Worm (Caenorhabditis elegans) whole organism, L4 larva: ENCODE measurements around the gene sel-15.

ENCODE experiments used
- F49E8.2 ChIP-seq: sonication (generic microtip); optimal IDR thresholded peaks from 2 replicates; lab custom pipeline; 2016; ENCODE audit warnings: missing compliant biosample characterization, mild to moderate bottlenecking, missing genetic modification characterization, borderline replicate concordance
- gei-8 ChIP-seq: fragments of 200-800 bp; sonication (Bioruptor generic); optimal IDR thresholded peaks from 2 replicates; lab custom pipeline; 2018; ENCODE audit warnings: mild to moderate bottlenecking, missing genetic modification characterization, missing compliant biosample characterization
- lim-7 ChIP-seq: fragments of 200-800 bp; sonication (Bioruptor generic); IDR thresholded peaks from 2 replicates; pipeline ENCODE4 v1.3.6; 2022; ENCODE audit warnings: missing genetic modification characterization, missing compliant biosample characterization
- lin-13 ChIP-seq: fragments of 150-350 bp; optimal IDR thresholded peaks from 2 replicates; lab custom pipeline; 2014; ENCODE audit warnings: missing biosample characterization, missing genetic modification reagents, missing genetic modification characterization
- lin-29 ChIP-seq: fragments of 200-800 bp; sonication (Bioruptor generic); IDR thresholded peaks from 2 replicates; pipeline ENCODE4 v1.3.6; 2022; ENCODE audit warnings: missing genetic modification reagents, missing genetic modification characterization, missing compliant biosample characterization
- lin-38 ChIP-seq: fragments of 200-800 bp; sonication (Bioruptor generic); IDR thresholded peaks from 2 replicates; pipeline ENCODE4 v1.3.6; 2022; ENCODE audit warnings: missing genetic modification reagents, missing genetic modification characterization, missing compliant biosample characterization
- mxl-3 ChIP-seq: fragments of 200-800 bp; sonication (Bioruptor generic); optimal IDR thresholded peaks from 2 replicates; lab custom pipeline; 2018; ENCODE audit warnings: mild to moderate bottlenecking, missing genetic modification characterization, missing compliant biosample characterization
- nhr-237 ChIP-seq: sonication (generic microtip); optimal IDR thresholded peaks from 2 replicates; lab custom pipeline; 2017; ENCODE audit warnings: missing biosample characterization, missing genetic modification characterization
- nhr-48 ChIP-seq: sonication (generic microtip); optimal IDR thresholded peaks from 2 replicates; lab custom pipeline; 2016; ENCODE audit warnings: mild to moderate bottlenecking, missing genetic modification characterization, missing compliant biosample characterization
- pha-4 ChIP-seq, 2 experiments: fragments of 150-350 bp in 1 of 2; fragments of 200-800 bp in 1 of 2; sonication (Bioruptor generic) in 1 of 2; IDR thresholded peaks in 1 of 2; optimal IDR thresholded peaks in 1 of 2; 2 replicates each; pipeline versions ENCODE4 v1.3.6 to Lab custom; 2014 to 2022; ENCODE audit warnings: missing genetic modification characterization in 2 of 2, missing genetic modification reagents in 2 of 2, missing biosample characterization in 1 of 2, missing compliant biosample characterization in 1 of 2
- unc-62 ChIP-seq, 3 experiments: fragments of 150-350 bp in 1 of 3; sonication (generic microtip); optimal IDR thresholded peaks in 2 of 3; peaks in 1 of 3; 1 replicate in 1 of 3; 2 replicates in 2 of 3; lab custom pipeline; 2014 to 2017; ENCODE audit warnings: missing biosample characterization in 3 of 3, missing genetic modification characterization in 3 of 3, missing genetic modification reagents in 3 of 3, missing genotype in 1 of 3
- zfp-2 ChIP-seq: sonication (generic microtip); optimal IDR thresholded peaks from 2 replicates; lab custom pipeline; 2016; ENCODE audit warnings: mild to moderate bottlenecking, missing genetic modification characterization, missing compliant biosample characterization

The sel-15 gene

DNA sequence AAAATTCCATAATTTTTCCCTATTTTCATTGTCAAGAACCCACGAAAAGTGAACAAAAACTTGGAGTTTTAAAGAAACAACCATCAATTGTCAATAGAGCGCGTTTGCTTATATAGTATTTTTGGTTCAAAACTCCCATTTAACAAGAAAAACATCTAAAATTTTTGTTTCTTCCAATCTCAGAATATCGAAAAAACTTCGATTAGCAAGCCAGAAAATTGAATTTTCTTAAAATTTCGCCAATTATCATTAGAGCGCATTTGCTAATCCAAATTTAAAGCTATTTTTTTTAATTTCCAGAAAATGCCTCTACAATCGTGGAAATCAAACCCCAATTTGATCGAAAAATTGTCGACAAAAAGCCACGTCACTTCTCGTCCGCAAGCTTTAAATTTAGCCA lies 49.8 kb downstream of the sel-15 start, which contains the start of gene orai-1:
TSS of gene orai-1 (plus strand) at position 301 of the 400 bp plus-strand sequence.
- TF ChIP-seq lim-7 (GFP tag; lab: Robert Waterston, UW) (no peak), nhr-48 (tag; lab: Kevin White, UChicago) (no peak), nhr-237 (tag; lab: Kevin White, UChicago) (no peak), gei-8 (peak; percentile 8), mxl-3 (no peak), F49E8.2 (tag; lab: Kevin White, UChicago) (no peak), lin-13 (GFP tag; lab: Kevin White, UChicago) (no peak), lin-38 (GFP tag; lab: Robert Waterston, UW) (peak; percentile 59), pha-4 (GFP tag; IDR thresholded peaks at IDR 0.05; lab: Robert Waterston, UW) (no peak), pha-4 (tag; optimal IDR thresholded peaks at IDR 0.05; lab: Kevin White, UChicago) (no peak), unc-62 (GFP tag; optimal IDR thresholded peaks at IDR 0.05 in 1 of 2; lab: Kevin White, UChicago) (peak in 1 of 2 experiments; percentile 23), unc-62 (tag; optimal IDR thresholded peaks at IDR 0.05; lab: Kevin White, UChicago) (no peak)

ce11 chrIII:644660-645059 lies 51.6 kb downstream of the sel-15 start:
- TF ChIP-seq zfp-2 (tag; lab: Kevin White, UChicago) (no peak), lin-29 (GFP tag; lab: Robert Waterston, UW) (no peak), pha-4 (GFP tag; IDR thresholded peaks at IDR 0.05; lab: Robert Waterston, UW) (no peak), pha-4 (tag; optimal IDR thresholded peaks at IDR 0.05; lab: Kevin White, UChicago) (no peak), unc-62 (GFP tag; optimal IDR thresholded peaks at IDR 0.05 in 1 of 2; lab: Kevin White, UChicago) (peak in 1 of 2 experiments; percentile 57), unc-62 (tag; optimal IDR thresholded peaks at IDR 0.05; lab: Kevin White, UChicago) (no peak)
- TF ChIP-seq, all 104 proteins: peak for 1
